Worm (Caenorhabditis elegans): ENCODE data around the gene msi-1.

msi-1 gene

DNA sequence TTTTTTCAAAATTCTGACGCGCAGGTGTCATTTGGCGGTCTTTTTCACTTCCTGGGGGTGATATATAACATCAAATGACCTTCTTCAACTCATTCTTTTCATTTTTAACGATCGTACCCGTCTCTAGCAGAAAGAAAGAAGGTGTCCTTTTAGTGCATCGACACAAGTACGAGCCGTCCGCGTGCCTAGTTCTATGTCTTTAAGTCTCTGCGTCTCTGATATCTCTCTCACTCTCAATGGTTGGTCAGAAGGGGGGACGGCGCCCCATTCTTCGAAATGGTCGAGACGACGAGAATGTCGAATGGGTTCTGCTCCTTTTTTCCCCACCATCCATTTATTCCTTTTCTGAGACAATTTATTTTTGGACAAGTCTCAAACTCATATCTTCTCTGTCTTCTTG lies 20.5 kb downstream of the msi-1 start (continued):
- TF ChIP-seq dsc-1 (tag; optimal IDR thresholded peaks at IDR 0.05) = peak; percentile 18
- TF ChIP-seq fkh-10 (GFP tag; optimal IDR thresholded peaks at IDR 0.05) = no peak
- TF ChIP-seq zip-4 (GFP tag; optimal IDR thresholded peaks at IDR 0.05) = no peak
- no peak for TF ChIP-seq nhr-84 (tag; optimal IDR thresholded peaks at IDR 0.05)
- peak; percentile 8 for TF ChIP-seq skn-1 (tag; optimal IDR thresholded peaks at IDR 0.05)
- TF ChIP-seq nhr-71 (tag; optimal IDR thresholded peaks at IDR 0.05) = peak; percentile 65
- TF ChIP-seq ceh-63 (GFP tag; optimal IDR thresholded peaks at IDR 0.05) = no peak
- no peak for TF ChIP-seq fos-1 (tag; optimal IDR thresholded peaks at IDR 0.05)
- no peak for TF ChIP-seq sptf-1 (tag; optimal IDR thresholded peaks at IDR 0.05)
- peak; percentile 27 for TF ChIP-seq swsn-7 (tag; optimal IDR thresholded peaks at IDR 0.05)
- TF ChIP-seq C34B4.2 (tag; optimal IDR thresholded peaks at IDR 0.05) = no peak
- TF ChIP-seq ceh-82 (tag; optimal IDR thresholded peaks at IDR 0.05) = peak in 1 of 3 experiments; percentile 15
- peak in 1 of 3 experiments; percentile 15 for TF ChIP-seq dpl-1 (GFP tag; optimal IDR thresholded peaks at IDR 0.05)
- no peak for TF ChIP-seq unc-98 (GFP tag; IDR thresholded peaks at IDR 0.05)
- TF ChIP-seq unc-62 (GFP tag; optimal IDR thresholded peaks at IDR 0.05) = no peak
- TF ChIP-seq snu-23 (GFP tag; optimal IDR thresholded peaks at IDR 0.05) = peak; percentile 26
- TF ChIP-seq hpl-2 (GFP tag; optimal IDR thresholded peaks at IDR 0.05) = no peak
- no peak for TF ChIP-seq isw-1 (GFP tag; IDR thresholded peaks at IDR 0.05)
- TF ChIP-seq fkh-8 (tag; optimal IDR thresholded peaks at IDR 0.05) = peak; percentile 47
- TF ChIP-seq nhr-47 (tag; optimal IDR thresholded peaks at IDR 0.05) = peak; percentile 32
- TF ChIP-seq mdl-1 (tag; optimal IDR thresholded peaks at IDR 0.05) = peak in 1 of 2 experiments; percentile 24
- peak; percentile 21 for TF ChIP-seq rnt-1 (tag; optimal IDR thresholded peaks at IDR 0.05)
- TF ChIP-seq efl-1 (optimal IDR thresholded peaks at IDR 0.05) = peak; percentile 12 to 13
- peak in 1 of 2 experiments; percentile 33 for TF ChIP-seq efl-1 (GFP tag; optimal IDR thresholded peaks at IDR 0.05 in 1 of 2)
- no peak for TF ChIP-seq nhr-12 (tag; optimal IDR thresholded peaks at IDR 0.05)
- TF ChIP-seq sox-4 (tag; optimal IDR thresholded peaks at IDR 0.05) = no peak
- no peak for TF ChIP-seq hlh-4 (tag; optimal IDR thresholded peaks at IDR 0.05)
- TF ChIP-seq nhr-20 (tag; optimal IDR thresholded peaks at IDR 0.05) = no peak
- TF ChIP-seq ceh-88 (GFP tag; IDR thresholded peaks at IDR 0.05) = no peak
- no peak for TF ChIP-seq elt-3 (tag; optimal IDR thresholded peaks at IDR 0.05)
- TF ChIP-seq egl-13 (tag; optimal IDR thresholded peaks at IDR 0.05) = no peak
- TF ChIP-seq sup-37 (GFP tag; optimal IDR thresholded peaks at IDR 0.05) = no peak
- peak; percentile 75 for TF ChIP-seq nhr-85 (tag)
- no peak for TF ChIP-seq jun-1 (tag; optimal IDR thresholded peaks at IDR 0.05)
- TF ChIP-seq hlh-17 (GFP tag; optimal IDR thresholded peaks at IDR 0.05; ENCODE audit: borderline replicate concordance) = no peak
- TF ChIP-seq zag-1 (tag; optimal IDR thresholded peaks at IDR 0.05) = no peak
- TF ChIP-seq ces-1 (GFP tag; optimal IDR thresholded peaks at IDR 0.05) = no peak
- TF ChIP-seq unc-30 (tag; optimal IDR thresholded peaks at IDR 0.05) = no peak
- TF ChIP-seq Y116A8C.19 (tag; optimal IDR thresholded peaks at IDR 0.05; ENCODE audit: borderline replicate concordance) = no peak
- no peak for TF ChIP-seq ceh-90 (tag; optimal IDR thresholded peaks at IDR 0.05)
- TF ChIP-seq lin-35 (GFP tag; optimal IDR thresholded peaks at IDR 0.05) = peak; percentile 13 to 16
- TF ChIP-seq fkh-4 (tag; optimal IDR thresholded peaks at IDR 0.05; ENCODE audit: borderline replicate concordance) = no peak
- TF ChIP-seq tbx-2 (tag; optimal IDR thresholded peaks at IDR 0.05) = no peak
- no peak for TF ChIP-seq xbp-1 (tag; optimal IDR thresholded peaks at IDR 0.05)
- peak; percentile 80 for TF ChIP-seq lin-14 (GFP tag; optimal IDR thresholded peaks at IDR 0.05)
- no peak for TF ChIP-seq lin-13 (GFP tag; optimal IDR thresholded peaks at IDR 0.05)
- no peak for TF ChIP-seq ets-5 (GFP tag; IDR thresholded peaks at IDR 0.05)
- no peak for TF ChIP-seq snpc-4 (tag; optimal IDR thresholded peaks at IDR 0.05)

Measured in whole organism, L1 larva.